Fruit fly (Drosophila melanogaster) whole organism, embryonic: Measurements from ENCODE around the gene CG43233.

Source experiments
- CG8924 ChIP-seq: fragments of 200-800 bp; optimal IDR thresholded peaks from 3 replicates; lab custom pipeline; 2019; ENCODE audit warnings: missing biosample characterization, mild to moderate bottlenecking, missing genetic modification characterization, moderate library complexity
- Deaf1 ChIP-seq: fragments of 200-800 bp; optimal IDR thresholded peaks from 3 replicates; lab custom pipeline; 2019; ENCODE audit warnings: missing biosample characterization, mild to moderate bottlenecking, missing genetic modification characterization, moderate library complexity
- Side ChIP-seq: fragments of 200-800 bp; sonication (Bioruptor generic); optimal IDR thresholded peaks from 2 replicates; lab custom pipeline; 2016; ENCODE audit warnings: missing biosample characterization, missing genetic modification characterization

DNA sequence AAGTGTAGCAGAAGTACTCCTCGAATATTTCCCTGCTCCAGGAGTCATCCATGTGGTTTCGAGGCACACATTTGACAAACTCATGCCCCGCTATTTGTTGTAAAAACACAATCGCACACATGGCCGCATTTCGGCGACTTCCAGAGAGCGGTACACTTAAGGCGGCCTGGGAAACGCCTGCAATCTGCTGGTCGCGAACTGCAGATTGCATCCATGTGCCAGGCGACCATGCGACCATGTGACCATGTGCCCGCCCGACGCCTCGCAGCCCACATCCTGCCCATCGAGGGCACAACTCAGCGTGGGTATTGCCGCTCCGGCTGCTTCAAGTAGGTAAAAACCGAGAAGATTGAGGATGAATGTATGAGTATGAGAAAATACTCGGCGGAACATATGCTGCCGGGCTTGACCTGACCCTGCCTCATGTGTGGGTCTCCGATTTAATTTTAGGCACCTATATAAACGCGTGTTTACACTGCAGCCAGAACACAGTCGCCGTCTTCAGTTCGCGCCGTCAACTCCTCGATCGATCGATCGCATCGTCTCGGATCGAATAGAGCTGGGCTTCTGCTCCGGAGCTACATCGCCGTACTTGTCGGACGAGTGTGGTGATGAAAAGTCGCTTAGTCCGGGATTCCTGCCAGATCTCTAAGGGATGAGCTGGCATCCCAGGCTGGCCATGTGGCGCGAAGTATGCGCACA, 13.0 kb upstream of the CG43233 start:
- TF ChIP-seq Side (no peak), CG8924 (no peak), Deaf1 (tag; lab: Kevin White, UChicago) (no peak)
